Fruit fly (Drosophila melanogaster) whole organism, prepupa: ENCODE data around the gene Acbp3.

Experiments
- Blimp-1 ChIP-seq: fragments of 200-800 bp; sonication (Bioruptor generic); optimal IDR thresholded peaks from 3 replicates; lab custom pipeline; 2017; ENCODE audit warnings: missing biosample characterization, missing genetic modification characterization, mild to moderate bottlenecking, moderate library complexity, missing genetic modification reagents
- CG10631 ChIP-seq: fragments of 200-800 bp; sonication (Bioruptor generic); optimal IDR thresholded peaks from 2 replicates; lab custom pipeline; 2016; ENCODE audit warnings: missing biosample characterization, missing genetic modification characterization
- CG10669 ChIP-seq: fragments of 200-800 bp; sonication (Bioruptor generic); optimal IDR thresholded peaks from 3 replicates; lab custom pipeline; 2018; ENCODE audit warnings: missing biosample characterization, mild to moderate bottlenecking, missing genetic modification characterization, moderate library complexity
- CG11294 ChIP-seq: fragments of 200-800 bp; sonication (Bioruptor generic); IDR thresholded peaks from 2 replicates; pipeline ENCODE4 v1.3.6; 2022; ENCODE audit warnings: missing biosample characterization, missing genetic modification characterization
- CG11902 ChIP-seq: fragments of 200-800 bp; sonication (Bioruptor generic); optimal IDR thresholded peaks from 3 replicates; lab custom pipeline; 2016; ENCODE audit warnings: missing biosample characterization, missing genetic modification characterization
- CG15336 ChIP-seq: fragments of 200-800 bp; sonication (Bioruptor generic); IDR thresholded peaks from 2 replicates; pipeline ENCODE4 v1.3.6; 2022; ENCODE audit warnings: missing biosample characterization, missing genetic modification characterization
- CG1621 ChIP-seq: fragments of 200-800 bp; sonication (Bioruptor generic); optimal IDR thresholded peaks from 3 replicates; lab custom pipeline; 2018; ENCODE audit warnings: missing biosample characterization, mild to moderate bottlenecking, missing genetic modification characterization
- CG16779 ChIP-seq: fragments of 200-800 bp; sonication (Bioruptor generic); optimal IDR thresholded peaks from 3 replicates; lab custom pipeline; 2017; ENCODE audit warnings: missing biosample characterization, mild to moderate bottlenecking, missing genetic modification characterization
- CG3032 ChIP-seq: fragments of 200-800 bp; optimal IDR thresholded peaks from 2 replicates; lab custom pipeline; 2019; ENCODE audit warnings: missing biosample characterization, mild to moderate bottlenecking, missing genetic modification characterization, moderate library complexity
- CG32006 ChIP-seq: fragments of 200-800 bp; sonication (Bioruptor generic); optimal IDR thresholded peaks from 3 replicates; lab custom pipeline; 2017; ENCODE audit warnings: missing biosample characterization, mild to moderate bottlenecking, missing genetic modification characterization
- CG34406 ChIP-seq: fragments of 200-800 bp; sonication (Bioruptor generic); optimal IDR thresholded peaks from 3 replicates; lab custom pipeline; 2016; ENCODE audit warnings: missing biosample characterization, missing genetic modification characterization
- CG3919 ChIP-seq: fragments of 200-800 bp; sonication (Bioruptor generic); optimal IDR thresholded peaks from 3 replicates; lab custom pipeline; 2016; ENCODE audit warnings: missing biosample characterization, missing genetic modification characterization
- CG6808 ChIP-seq: fragments of 200-800 bp; sonication (Bioruptor generic); optimal IDR thresholded peaks from 3 replicates; lab custom pipeline; 2017; ENCODE audit warnings: missing biosample characterization, missing genetic modification characterization, mild to moderate bottlenecking, moderate library complexity, missing genetic modification reagents
- CG6854 ChIP-seq: fragments of 200-800 bp; sonication (Bioruptor generic); optimal IDR thresholded peaks from 2 replicates; lab custom pipeline; 2017; ENCODE audit warnings: missing biosample characterization, mild to moderate bottlenecking, missing genetic modification characterization
- CG7368 ChIP-seq: fragments of 200-800 bp; sonication (Bioruptor generic); optimal IDR thresholded peaks from 3 replicates; lab custom pipeline; 2016; ENCODE audit warnings: missing biosample characterization, missing genetic modification characterization
- CG8119 ChIP-seq: fragments of 200-800 bp; sonication (Bioruptor generic); IDR thresholded peaks from 3 replicates; pipeline ENCODE4 v1.3.6; 2022; ENCODE audit warnings: missing biosample characterization, missing genetic modification characterization
- CG8319 ChIP-seq: fragments of 200-800 bp; sonication (Bioruptor generic); optimal IDR thresholded peaks from 3 replicates; lab custom pipeline; 2016; ENCODE audit warnings: missing biosample characterization, missing genetic modification characterization
- CG9139 ChIP-seq: fragments of 200-800 bp; sonication (Bioruptor generic); optimal IDR thresholded peaks from 3 replicates; lab custom pipeline; 2017; ENCODE audit warnings: missing biosample characterization, mild to moderate bottlenecking, missing genetic modification characterization
- Eip75B ChIP-seq: fragments of 200-800 bp; sonication (Bioruptor generic); optimal IDR thresholded peaks from 3 replicates; lab custom pipeline; 2016; ENCODE audit warnings: missing biosample characterization, missing genetic modification characterization
- Eip78C ChIP-seq: fragments of 200-800 bp; sonication (Bioruptor generic); peaks from one replicate; lab custom pipeline; 2016; ENCODE audit warnings: missing biosample characterization, missing genetic modification characterization
- Eip93F ChIP-seq: fragments of 200-800 bp; sonication (Bioruptor generic); optimal IDR thresholded peaks from 2 replicates; lab custom pipeline; 2016; ENCODE audit warnings: missing biosample characterization, mild to moderate bottlenecking, missing genetic modification characterization
- Hr39 ChIP-seq: fragments of 200-800 bp; sonication (Bioruptor generic); optimal IDR thresholded peaks from 2 replicates; lab custom pipeline; 2016; ENCODE audit warnings: missing biosample characterization, missing genetic modification characterization
- Hr4 ChIP-seq: fragments of 200-800 bp; sonication (Bioruptor generic); optimal IDR thresholded peaks from 3 replicates; lab custom pipeline; 2016; ENCODE audit warnings: missing biosample characterization, missing genetic modification characterization
- Lpt ChIP-seq: fragments of 200-800 bp; sonication (Bioruptor generic); optimal IDR thresholded peaks from 3 replicates; lab custom pipeline; 2016; ENCODE audit warnings: missing biosample characterization, missing genetic modification characterization
- Met ChIP-seq: fragments of 200-800 bp; sonication (Bioruptor generic); optimal IDR thresholded peaks from 3 replicates; lab custom pipeline; 2016; ENCODE audit warnings: missing biosample characterization, missing genetic modification characterization
- Smox ChIP-seq: fragments of 200-800 bp; sonication (Bioruptor generic); optimal IDR thresholded peaks from 3 replicates; lab custom pipeline; 2016; ENCODE audit warnings: missing biosample characterization, missing genetic modification characterization
- Sox102F ChIP-seq: fragments of 200-800 bp; sonication (Bioruptor generic); optimal IDR thresholded peaks from 2 replicates; lab custom pipeline; 2016; ENCODE audit warnings: missing biosample characterization, mild to moderate bottlenecking, missing genetic modification characterization
- Sox14 ChIP-seq: fragments of 200-800 bp; sonication (Bioruptor generic); optimal IDR thresholded peaks from 3 replicates; lab custom pipeline; 2016; ENCODE audit warnings: missing biosample characterization, missing genetic modification characterization
- achi ChIP-seq: fragments of 200-800 bp; sonication (Bioruptor generic); optimal IDR thresholded peaks from 3 replicates; lab custom pipeline; 2016; ENCODE audit warnings: missing biosample characterization, missing genetic modification characterization
- acj6 ChIP-seq: fragments of 200-800 bp; sonication (Bioruptor generic); optimal IDR thresholded peaks from 3 replicates; lab custom pipeline; 2016; ENCODE audit warnings: missing biosample characterization, missing genetic modification characterization
- dsx ChIP-seq: fragments of 200-800 bp; optimal IDR thresholded peaks from 3 replicates; lab custom pipeline; 2019; ENCODE audit warnings: missing biosample characterization, mild to moderate bottlenecking, missing genetic modification characterization, moderate library complexity; ENCODE audit not compliant: poor library complexity, severe bottlenecking
- fd59A ChIP-seq: fragments of 200-800 bp; sonication (Bioruptor generic); optimal IDR thresholded peaks from 2 replicates; lab custom pipeline; 2017; ENCODE audit warnings: missing biosample characterization, mild to moderate bottlenecking, missing genetic modification characterization, missing genetic modification reagents
- fd85E ChIP-seq: fragments of 200-800 bp; sonication (Bioruptor generic); optimal IDR thresholded peaks from 3 replicates; lab custom pipeline; 2016; ENCODE audit warnings: missing biosample characterization, missing genetic modification characterization
- lz ChIP-seq: fragments of 200-800 bp; sonication (Bioruptor generic); optimal IDR thresholded peaks from 3 replicates; lab custom pipeline; 2016; ENCODE audit warnings: missing biosample characterization, missing genetic modification characterization
- net ChIP-seq: fragments of 200-800 bp; sonication (Bioruptor generic); optimal IDR thresholded peaks from 3 replicates; lab custom pipeline; 2016; ENCODE audit warnings: missing biosample characterization, missing genetic modification characterization
- salr ChIP-seq, 2 experiments: fragments of 200-800 bp; sonication (Bioruptor generic); optimal IDR thresholded peaks; 3 replicates each; lab custom pipeline; 2016 to 2018; ENCODE audit warnings: missing biosample characterization in 2 of 2, missing genetic modification characterization in 2 of 2, mild to moderate bottlenecking in 1 of 2
- svp ChIP-seq: fragments of 200-800 bp; sonication (Bioruptor generic); peaks from one replicate; lab custom pipeline; 2016; ENCODE audit warnings: missing biosample characterization, missing genetic modification characterization
- topi ChIP-seq: fragments of 200-800 bp; sonication (Bioruptor generic); optimal IDR thresholded peaks from 3 replicates; lab custom pipeline; 2016; ENCODE audit warnings: missing biosample characterization, missing genetic modification characterization
- vri ChIP-seq: fragments of 200-800 bp; sonication (Bioruptor generic); optimal IDR thresholded peaks from 3 replicates; lab custom pipeline; 2016; ENCODE audit warnings: missing biosample characterization, mild to moderate bottlenecking, missing genetic modification characterization

The Acbp3 gene

dm6 chr3L:7128214-7129008, 2.3 kb upstream of the Acbp3 start, which contains the start of the genes Acbp4 and Acbp6:
Gene Acbp4 (minus strand): TSS chr3L:7128264.
Gene Acbp6 (plus strand): TSS chr3L:7128903.
- TF ChIP-seq svp (GFP tag; lab: Kevin White, UChicago) (peak; percentile 36), CG11294 (GFP tag; lab: Robert Waterston, UW) (no peak)

DNA sequence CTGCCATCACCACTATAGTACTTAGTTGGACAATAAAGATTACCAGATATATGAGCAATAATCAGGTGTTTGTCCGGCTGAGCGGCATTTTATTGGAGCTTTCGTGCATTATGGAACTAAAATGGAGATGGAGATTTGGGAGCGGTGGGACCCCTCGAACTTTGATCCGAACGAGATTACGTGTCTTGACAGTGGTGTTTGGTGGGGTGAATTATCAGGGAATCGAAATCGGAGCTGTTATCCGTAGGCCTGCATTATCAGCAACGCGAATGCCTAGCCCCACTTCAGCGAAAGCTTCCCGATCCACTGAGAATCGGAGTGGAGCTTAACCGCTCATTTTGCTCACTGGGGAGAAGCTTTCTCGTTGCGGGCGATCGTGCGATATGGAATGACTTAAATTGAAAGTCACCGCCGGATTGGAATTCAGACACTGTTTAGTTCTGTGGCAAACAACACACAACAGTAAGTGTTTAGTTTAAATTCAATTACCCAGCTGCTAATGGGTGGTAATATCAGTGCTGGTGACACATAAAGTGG, 841 bp downstream of the Acbp3 start, which contains the start of gene Acbp2:
Acbp2 (plus strand) TSS at position 417 of the 537 bp plus-strand sequence.
- TF ChIP-seq vri (GFP tag; lab: Kevin White, UChicago) (peak; percentile 75), CG10669 (GFP tag; lab: Kevin White, UChicago) (no peak), CG3919 (peak; percentile 2), svp (GFP tag; lab: Kevin White, UChicago) (peak; percentile 97), net (GFP tag; lab: Kevin White, UChicago) (peak; percentile 9), Eip78C (GFP tag; lab: Kevin White, UChicago) (peak; percentile 28), CG7368 (GFP tag; lab: Kevin White, UChicago) (no peak), Eip75B (GFP tag; lab: Kevin White, UChicago) (no peak), CG6854 (GFP tag; lab: Kevin White, UChicago) (peak; percentile 23)
- TF ChIP-seq, all 60 proteins: peak for 6

dm6 chr3L:7132593-7132992, 1.9 kb downstream of the Acbp3 start:
- TF ChIP-seq CG34406 (GFP tag; lab: Kevin White, UChicago) = no peak
- no peak for TF ChIP-seq dsx (GFP tag; lab: Kevin White, UChicago)
- no peak for TF ChIP-seq Eip78C (GFP tag; lab: Kevin White, UChicago)
- TF ChIP-seq CG3919 = no peak
- TF ChIP-seq CG16779 (tag; lab: Kevin White, UChicago) = no peak
- no peak for TF ChIP-seq vri (GFP tag; lab: Kevin White, UChicago)
- TF ChIP-seq Eip93F = no peak
- TF ChIP-seq Smox (GFP tag; lab: Kevin White, UChicago) = no peak
- no peak for TF ChIP-seq Hr39 (GFP tag; lab: Kevin White, UChicago)
- no peak for TF ChIP-seq fd59A
- TF ChIP-seq, all 60 proteins: peak for 0

DNA sequence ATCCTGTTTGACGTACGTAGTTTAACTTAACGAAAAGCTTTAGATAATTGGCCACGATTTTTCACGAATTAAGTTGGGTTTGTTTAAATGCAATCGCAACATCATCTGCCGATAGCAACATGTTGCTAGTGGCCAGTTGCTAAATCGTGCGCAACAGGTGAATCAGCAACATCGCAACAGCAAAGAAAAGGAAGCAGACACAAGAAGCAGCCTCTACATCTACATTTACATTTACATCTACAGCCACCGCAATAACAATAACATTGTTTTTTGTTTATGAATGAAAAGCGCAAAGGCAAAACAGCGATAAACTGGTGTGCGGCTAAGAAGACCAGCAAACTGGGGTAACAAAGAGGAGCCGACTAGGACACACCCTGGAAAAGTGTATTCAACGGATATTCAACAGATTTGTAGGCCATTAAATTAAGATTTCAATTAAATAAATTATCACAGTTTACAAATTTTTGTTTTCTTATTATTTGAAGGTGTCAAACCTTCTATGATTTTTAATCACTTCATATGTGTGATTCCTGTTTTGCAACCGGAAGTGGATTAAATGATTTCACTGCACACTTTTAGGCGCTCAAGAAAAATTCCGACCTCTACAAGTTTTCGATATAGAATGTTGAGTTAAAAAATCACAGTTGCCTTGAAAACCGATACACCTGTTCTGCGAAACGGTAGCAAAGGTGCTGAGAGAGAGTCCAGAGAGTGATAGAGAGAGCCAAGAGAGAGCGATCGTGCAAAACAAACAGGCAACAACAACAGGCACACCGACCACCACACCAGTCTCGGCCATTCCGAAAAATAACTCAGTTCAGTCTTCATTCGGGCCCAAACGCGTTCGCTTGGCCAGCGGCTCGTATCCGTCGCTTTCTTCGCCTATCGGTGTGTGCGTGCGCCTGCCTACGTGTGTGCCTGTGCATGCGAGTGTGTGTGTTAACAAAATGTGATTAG, 3.3 kb downstream of the Acbp3 start, which contains the start of gene melt:
melt (plus strand) TSS at position 818 of the 957 bp plus-strand sequence.
- TF ChIP-seq Sox102F (GFP tag; lab: Kevin White, UChicago) = peak; percentile 91
- TF ChIP-seq svp (GFP tag; lab: Kevin White, UChicago) = peak; percentile 97
- peak; percentile 85 for TF ChIP-seq CG6808 (GFP tag; lab: Kevin White, UChicago)
- peak; percentile 90 for TF ChIP-seq Lpt (GFP tag; lab: Kevin White, UChicago)
- peak; percentile 54 to 92 for TF ChIP-seq salr (GFP tag; optimal IDR thresholded peaks at IDR 0.05; lab: Kevin White, UChicago)
- peak; percentile 91 for TF ChIP-seq achi
- TF ChIP-seq fd59A = peak; percentile 80
- TF ChIP-seq Eip93F = peak; percentile 37
- TF ChIP-seq CG9139 (GFP tag; lab: Kevin White, UChicago) = peak; percentile 53
- peak; percentile 47; the same call in 1 of the 2 replicates for TF ChIP-seq CG11294 (GFP tag; lab: Robert Waterston, UW)
- peak; percentile 93 for TF ChIP-seq acj6 (GFP tag; lab: Kevin White, UChicago)
- peak; percentile 88 for TF ChIP-seq CG3032 (tag; lab: Kevin White, UChicago)
- TF ChIP-seq CG15336 (GFP tag; lab: Robert Waterston, UW) = peak; percentile 88
- TF ChIP-seq Eip78C (GFP tag; lab: Kevin White, UChicago) = peak; percentile 98
- TF ChIP-seq Smox (GFP tag; lab: Kevin White, UChicago) = peak; percentile 89
- peak; percentile 95 for TF ChIP-seq topi (GFP tag; lab: Kevin White, UChicago)
- peak; percentile 59 for TF ChIP-seq CG1621 (tag; lab: Kevin White, UChicago)
- peak; percentile 77 for TF ChIP-seq CG6854 (GFP tag; lab: Kevin White, UChicago)
- TF ChIP-seq CG7368 (GFP tag; lab: Kevin White, UChicago) = peak; percentile 80
- peak; percentile 85 for TF ChIP-seq CG8119
- TF ChIP-seq CG8319 (GFP tag; lab: Kevin White, UChicago) = peak; percentile 87
- TF ChIP-seq CG11902 (GFP tag; lab: Kevin White, UChicago) = peak; percentile 83
- TF ChIP-seq Met (GFP tag; lab: Kevin White, UChicago) = peak; percentile 94
- TF ChIP-seq lz (GFP tag; lab: Kevin White, UChicago) = peak; percentile 93
- TF ChIP-seq Sox14 (GFP tag; lab: Kevin White, UChicago) = peak; percentile 92
- TF ChIP-seq Hr4 (GFP tag; lab: Kevin White, UChicago) = peak; percentile 94
- peak; percentile 95 for TF ChIP-seq CG32006 (GFP tag; lab: Kevin White, UChicago)
- TF ChIP-seq fd85E (GFP tag; lab: Kevin White, UChicago) = no peak
- peak; percentile 70 for TF ChIP-seq Blimp-1 (GFP tag; lab: Kevin White, UChicago)
- TF ChIP-seq CG10631 (GFP tag; lab: Kevin White, UChicago) = peak; percentile 87
- TF ChIP-seq CG10669 (GFP tag; lab: Kevin White, UChicago) = peak; percentile 86
